Worm (Caenorhabditis elegans): ENCODE data around the gene lron-1.

DNA sequence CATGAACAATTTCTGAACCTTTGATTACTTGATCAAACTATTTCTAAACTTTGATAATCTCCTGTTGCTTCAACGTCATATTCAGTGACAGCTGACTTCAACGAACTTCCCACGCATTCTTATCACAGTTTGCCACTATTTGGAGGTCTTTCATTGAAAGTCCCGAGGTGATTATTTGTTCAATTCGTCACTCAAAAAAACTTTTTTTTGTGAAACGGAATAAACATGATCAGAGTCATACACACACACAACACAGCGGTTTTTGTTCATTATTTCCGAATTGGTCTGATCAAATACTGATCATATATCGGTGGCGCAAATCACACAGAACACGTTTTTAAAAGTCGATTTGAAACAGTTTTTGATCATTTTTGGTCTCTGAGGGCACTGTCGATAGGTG, 16.1 kb upstream of the lron-1 start:
- TF ChIP-seq ceh-48 (tag; optimal IDR thresholded peaks at IDR 0.05) (no peak), C08G9.2 (tag; optimal IDR thresholded peaks at IDR 0.05) (no peak), Y22D7AL.16 (tag; optimal IDR thresholded peaks at IDR 0.05) (no peak), dve-1 (tag; optimal IDR thresholded peaks at IDR 0.05) (no peak), hlh-30 (tag; optimal IDR thresholded peaks at IDR 0.05; ENCODE audit: insufficient read depth) (no peak), nhr-11 (tag; optimal IDR thresholded peaks at IDR 0.05) (no peak), unc-86 (tag; optimal IDR thresholded peaks at IDR 0.05) (no peak), fkh-10 (GFP tag; optimal IDR thresholded peaks at IDR 0.05) (no peak), elt-2 (tag; optimal IDR thresholded peaks at IDR 0.05) (no peak), nfya-1 (tag; optimal IDR thresholded peaks at IDR 0.05) (no peak)

Data from whole organism, late embryonic.